Fruit fly (Drosophila melanogaster): ENCODE measurements around the gene ppk27.

DNA sequence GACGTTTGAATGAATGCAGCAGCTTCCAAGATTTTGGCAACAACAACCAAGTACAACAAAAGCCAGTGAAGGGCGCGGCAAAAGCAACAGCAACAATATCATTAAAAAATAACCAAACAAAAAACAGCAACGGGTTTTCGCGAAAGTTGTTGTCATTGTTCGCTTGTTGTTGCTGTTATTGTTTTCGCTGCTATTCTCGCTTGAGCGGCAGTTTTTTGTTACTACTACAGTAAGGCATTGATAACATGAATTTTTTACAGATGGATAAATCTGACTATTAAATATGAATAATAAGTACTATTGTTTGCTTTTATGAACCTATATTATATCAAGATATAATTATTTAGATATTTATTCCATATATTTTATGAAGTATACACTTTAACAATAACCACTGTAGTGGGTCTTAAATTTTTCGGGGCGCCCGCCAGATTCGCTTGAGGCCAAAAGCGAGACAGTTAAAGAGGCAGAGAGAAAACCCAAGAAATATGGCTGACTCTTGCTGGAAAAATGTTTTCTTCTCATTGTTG lies 16.5 kb upstream of the ppk27 start:
- TF ChIP-seq CTCF (optimal IDR thresholded peaks at IDR 0.05): no peak
- TF ChIP-seq CG8478 (optimal IDR thresholded peaks at IDR 0.05): no peak

All from S2 (cell line).